Worm (Caenorhabditis elegans): ENCODE data around the gene F46F2.3.

F46F2.3 gene

DNA sequence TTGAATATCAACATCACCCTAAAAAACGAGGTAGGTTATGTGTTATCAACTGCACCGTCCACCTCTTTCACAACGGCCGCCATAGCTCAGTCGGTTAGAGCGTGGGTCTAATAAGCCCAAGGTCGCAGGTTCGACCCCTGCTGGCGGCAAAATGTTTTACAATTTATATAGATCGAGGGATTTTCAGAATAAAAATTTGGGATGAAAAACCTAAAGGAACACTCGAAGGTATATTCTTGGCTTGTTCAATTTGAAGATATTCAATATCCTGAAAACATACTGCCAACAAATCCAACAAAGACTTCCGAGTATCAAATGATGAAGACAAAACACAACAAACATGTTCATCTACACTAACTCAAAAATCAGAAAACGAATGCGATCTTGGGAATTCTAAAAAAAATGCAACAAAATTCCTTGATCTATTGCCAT is 37.3 kb upstream of the F46F2.3 start (continued):
- peak; percentile 60 for TF ChIP-seq hmg-20 (GFP tag; IDR thresholded peaks at IDR 0.05)
- no peak for TF ChIP-seq hlh-26 (GFP tag; conservative IDR thresholded peaks at IDR 0.05)
- TF ChIP-seq C17E4.6 (GFP tag; IDR thresholded peaks at IDR 0.05), result no peak
- no peak for TF ChIP-seq C06A6.2 (GFP tag; conservative IDR thresholded peaks at IDR 0.05)
- peak; percentile 49 for TF ChIP-seq ccch-3 (GFP tag; optimal IDR thresholded peaks at IDR 0.05)
- no peak for TF ChIP-seq akir-1 (GFP tag; optimal IDR thresholded peaks at IDR 0.05)
- TF ChIP-seq dox-1 (GFP tag; IDR thresholded peaks at IDR 0.05), result peak; percentile 78
- peak; percentile 67 for TF ChIP-seq nhr-27 (tag; optimal IDR thresholded peaks at IDR 0.05)
- TF ChIP-seq lin-35 (GFP tag; optimal IDR thresholded peaks at IDR 0.05), result peak in 1 of 3 experiments; percentile 64
- peak; percentile 69; the same call in 1 of the 2 replicates for TF ChIP-seq ztf-28 (GFP tag; IDR thresholded peaks at IDR 0.05)
- TF ChIP-seq T26A5.8 (tag; optimal IDR thresholded peaks at IDR 0.05), result peak; percentile 28
- no peak for TF ChIP-seq mel-28 (tag; optimal IDR thresholded peaks at IDR 0.05; ENCODE audit: borderline replicate concordance)
- peak; percentile 20 for TF ChIP-seq repo-1 (tag; optimal IDR thresholded peaks at IDR 0.05)
- TF ChIP-seq Y95B8A.8 (GFP tag; IDR thresholded peaks at IDR 0.05), result no peak
- TF ChIP-seq unc-130 (GFP tag; optimal IDR thresholded peaks at IDR 0.05), result peak; percentile 62
- peak; percentile 68 for TF ChIP-seq atf-7 (tag; optimal IDR thresholded peaks at IDR 0.05)
- TF ChIP-seq nhr-90 (tag; optimal IDR thresholded peaks at IDR 0.05), result peak; percentile 87
- no peak for TF ChIP-seq attf-3 (GFP tag; conservative IDR thresholded peaks at IDR 0.05)
- peak; percentile 87 for TF ChIP-seq die-1 (tag; optimal IDR thresholded peaks at IDR 0.05)
- TF ChIP-seq ceh-91 (GFP tag; IDR thresholded peaks at IDR 0.05), result no peak
- TF ChIP-seq nhr-179 (tag; optimal IDR thresholded peaks at IDR 0.05), result peak; percentile 76
- TF ChIP-seq xnd-1 (tag; optimal IDR thresholded peaks at IDR 0.05), result no peak
- peak; percentile 89 for TF ChIP-seq snpc-4 (GFP tag; optimal IDR thresholded peaks at IDR 0.05)
- TF ChIP-seq snpc-4 (tag; optimal IDR thresholded peaks at IDR 0.05), result peak; percentile 69 to 89 (median 79)
- peak; percentile 29 for TF ChIP-seq F23B12.7 (tag; optimal IDR thresholded peaks at IDR 0.05; ENCODE audit: insufficient read depth)
- TF ChIP-seq mes-4 (tag; optimal IDR thresholded peaks at IDR 0.05), result peak; percentile 84
- 0 out of 2 replicates have a peak, but pooled peaks have one; percentile 45 for TF ChIP-seq aptf-2 (GFP tag; conservative IDR thresholded peaks at IDR 0.05)
- peak; percentile 56 for TF ChIP-seq fkh-3 (tag; optimal IDR thresholded peaks at IDR 0.05)
- TF ChIP-seq lin-26 (GFP tag; IDR thresholded peaks at IDR 0.05), result peak; percentile 95
- peak; percentile 83 for TF ChIP-seq B0261.1 (tag; optimal IDR thresholded peaks at IDR 0.05)
- peak; percentile 27; the same call in 1 of the 2 replicates for TF ChIP-seq ceh-100 (GFP tag; IDR thresholded peaks at IDR 0.05)
- peak; percentile 84 for TF ChIP-seq snpc-1.1 (tag; optimal IDR thresholded peaks at IDR 0.05; ENCODE audit: insufficient read depth)
- no peak for TF ChIP-seq bed-1 (GFP tag; IDR thresholded peaks at IDR 0.05)
- TF ChIP-seq egl-18 (GFP tag; IDR thresholded peaks at IDR 0.05), result no peak
- TF ChIP-seq nfya-1 (tag; optimal IDR thresholded peaks at IDR 0.05; ENCODE audit: borderline replicate concordance, insufficient read depth), result no peak
- TF ChIP-seq Y53F4B.3 (GFP tag; IDR thresholded peaks at IDR 0.05), result no peak
- no peak for TF ChIP-seq attf-6 (GFP tag; IDR thresholded peaks at IDR 0.05)
- TF ChIP-seq sptf-2 (GFP tag; optimal IDR thresholded peaks at IDR 0.05), result no peak
- TF ChIP-seq F10E7.11 (tag; optimal IDR thresholded peaks at IDR 0.05), result peak; percentile 28
- peak; percentile 50 for TF ChIP-seq dpl-1 (GFP tag; optimal IDR thresholded peaks at IDR 0.05)
- TF ChIP-seq rec-8 (tag; optimal IDR thresholded peaks at IDR 0.05), result peak; percentile 69 to 91
- peak; percentile 79 for TF ChIP-seq ztf-18 (tag; optimal IDR thresholded peaks at IDR 0.05)
- TF ChIP-seq sea-2 (GFP tag; IDR thresholded peaks at IDR 0.05), result no peak
- peak; percentile 53; the same call in 1 of the 2 replicates for TF ChIP-seq mcd-1 (GFP tag; IDR thresholded peaks at IDR 0.05)
- peak; percentile 42; the same call in 1 of the 2 replicates for TF ChIP-seq egl-44 (GFP tag; IDR thresholded peaks at IDR 0.05)
- TF ChIP-seq ama-1 (optimal IDR thresholded peaks at IDR 0.05), result no peak
- TF ChIP-seq ama-1 (GFP tag; optimal IDR thresholded peaks at IDR 0.05), result peak in 1 of 2 experiments; percentile 84
- no peak for TF ChIP-seq F39B2.1 (GFP tag; IDR thresholded peaks at IDR 0.05)
